Worm (Caenorhabditis elegans): ENCODE results near the gene C18D11.10.

Gene C18D11.10

ce11 chrIII:11824088-11824487 is 16.6 kb downstream of the C18D11.10 start:
- TF ChIP-seq C34F6.9 (tag; optimal IDR thresholded peaks at IDR 0.05) (no peak), F13H6.1 (tag; optimal IDR thresholded peaks at IDR 0.05) (no peak), lin-11 (tag; optimal IDR thresholded peaks at IDR 0.05) (no peak)

ce11 chrIII:11824580-11824979 is 17.1 kb downstream of the C18D11.10 start:
- no peak for TF ChIP-seq mab-5 (tag; optimal IDR thresholded peaks at IDR 0.05)
- TF ChIP-seq blmp-1 (tag; optimal IDR thresholded peaks at IDR 0.05; ENCODE audit: insufficient read depth) = no peak
- TF ChIP-seq nhr-129 (tag; optimal IDR thresholded peaks at IDR 0.05) = no peak
- TF ChIP-seq unc-39 (tag; optimal IDR thresholded peaks at IDR 0.05) = no peak
- TF ChIP-seq ztf-1 (GFP tag; conservative IDR thresholded peaks at IDR 0.05) = no peak
- TF ChIP-seq ceh-16 (tag; optimal IDR thresholded peaks at IDR 0.05) = no peak
- TF ChIP-seq lin-11 (tag; optimal IDR thresholded peaks at IDR 0.05) = no peak

- TF ChIP-seq unc-55 (GFP tag; optimal IDR thresholded peaks at IDR 0.05) (peak; percentile 85), alr-1 (tag; optimal IDR thresholded peaks at IDR 0.05) (no peak), nhr-129 (tag; optimal IDR thresholded peaks at IDR 0.05) (peak; percentile 43), mdl-1 (tag; optimal IDR thresholded peaks at IDR 0.05) (peak in 1 of 2 experiments; percentile 78), nhr-23 (tag; optimal IDR thresholded peaks at IDR 0.05) (no peak), lin-13 (GFP tag; optimal IDR thresholded peaks at IDR 0.05) (peak; percentile 51), ZK546.5 (tag; optimal IDR thresholded peaks at IDR 0.05) (no peak), snpc-4 (tag; optimal IDR thresholded peaks at IDR 0.05) (peak; percentile 3), lsy-2 (tag; optimal IDR thresholded peaks at IDR 0.05) (peak; percentile 36 to 85), crh-2 (tag; optimal IDR thresholded peaks at IDR 0.05) (peak; percentile 74), sem-4 (tag; optimal IDR thresholded peaks at IDR 0.05) (peak; percentile 84), sma-9 (GFP tag; optimal IDR thresholded peaks at IDR 0.05) (peak; percentile 0), sma-9 (tag; optimal IDR thresholded peaks at IDR 0.05) (no peak), nhr-6 (tag; optimal IDR thresholded peaks at IDR 0.05) (no peak), nhr-25 (tag; optimal IDR thresholded peaks at IDR 0.05) (peak; percentile 21), mab-5 (tag; optimal IDR thresholded peaks at IDR 0.05) (peak; percentile 22), lin-39 (tag; optimal IDR thresholded peaks at IDR 0.05) (no peak), fos-1 (tag; optimal IDR thresholded peaks at IDR 0.05) (peak; percentile 48), zag-1 (tag; optimal IDR thresholded peaks at IDR 0.05) (peak; percentile 13), lin-11 (tag; optimal IDR thresholded peaks at IDR 0.05) (peak; percentile 49), sma-3 (GFP tag; optimal IDR thresholded peaks at IDR 0.05) (peak; percentile 53), gmeb-1 (tag; optimal IDR thresholded peaks at IDR 0.05) (peak; percentile 35), F13H6.1 (tag; optimal IDR thresholded peaks at IDR 0.05) (peak; percentile 38), ceh-16 (tag; optimal IDR thresholded peaks at IDR 0.05) (no peak), C34F6.9 (tag; optimal IDR thresholded peaks at IDR 0.05) (peak; percentile 87), nhr-77 (tag; optimal IDR thresholded peaks at IDR 0.05) (no peak)
Observed at ce11 chrIII:11825654-11826053, 18.1 kb downstream of the C18D11.10 start.

ce11 chrIII:11826118-11826517 is 18.6 kb downstream of the C18D11.10 start, which contains the start of gene rsp-8:
rsp-8 (plus strand) TSS chrIII:11826418.
- TF ChIP-seq mdl-1 (tag; optimal IDR thresholded peaks at IDR 0.05) (no peak), mab-5 (tag; optimal IDR thresholded peaks at IDR 0.05) (no peak), lin-11 (tag; optimal IDR thresholded peaks at IDR 0.05) (no peak), unc-39 (tag; optimal IDR thresholded peaks at IDR 0.05) (no peak), sma-9 (GFP tag; optimal IDR thresholded peaks at IDR 0.05) (no peak), sma-9 (tag; optimal IDR thresholded peaks at IDR 0.05) (no peak), C34F6.9 (tag; optimal IDR thresholded peaks at IDR 0.05) (no peak), nhr-6 (tag; optimal IDR thresholded peaks at IDR 0.05) (no peak), skn-1 (tag; optimal IDR thresholded peaks at IDR 0.05) (no peak), elt-3 (tag; optimal IDR thresholded peaks at IDR 0.05) (no peak), unc-62 (GFP tag; optimal IDR thresholded peaks at IDR 0.05) (no peak), ama-1 (optimal IDR thresholded peaks at IDR 0.05) (no peak), F13H6.1 (tag; optimal IDR thresholded peaks at IDR 0.05) (no peak), ztf-4 (tag; optimal IDR thresholded peaks at IDR 0.05) (no peak), nhr-21 (tag; optimal IDR thresholded peaks at IDR 0.05) (no peak), alr-1 (tag; optimal IDR thresholded peaks at IDR 0.05) (no peak), nhr-10 (tag; optimal IDR thresholded peaks at IDR 0.05) (no peak), nhr-12 (tag; optimal IDR thresholded peaks at IDR 0.05) (no peak), nhr-77 (tag; optimal IDR thresholded peaks at IDR 0.05) (no peak), ZK546.5 (tag; optimal IDR thresholded peaks at IDR 0.05) (no peak), ceh-16 (tag; optimal IDR thresholded peaks at IDR 0.05) (no peak)
